Fruit fly (Drosophila melanogaster) whole organism, adult: ENCODE data around the gene CG3638.

ENCODE experiments used
- CG11617 ChIP-seq: fragments of 200-800 bp; sonication (Bioruptor generic); optimal IDR thresholded peaks from 2 replicates; lab custom pipeline; 2017; ENCODE audit warnings: mild to moderate bottlenecking, missing biosample characterization, missing genetic modification reagents, missing genetic modification characterization
- CG12768 ChIP-seq: fragments of 200-800 bp; sonication (Bioruptor generic); optimal IDR thresholded peaks from 2 replicates; lab custom pipeline; 2017; ENCODE audit warnings: missing biosample characterization, missing genetic modification characterization, mild to moderate bottlenecking, moderate library complexity, missing genetic modification reagents
- CG33017 ChIP-seq: fragments of 200-800 bp; sonication (Bioruptor generic); optimal IDR thresholded peaks from 2 replicates; lab custom pipeline; 2018; ENCODE audit warnings: missing biosample characterization, mild to moderate bottlenecking, missing genetic modification characterization, moderate library complexity
- CG7045 ChIP-seq: fragments of 200-800 bp; sonication (Bioruptor generic); optimal IDR thresholded peaks from 2 replicates; lab custom pipeline; 2017; ENCODE audit warnings: missing biosample characterization, mild to moderate bottlenecking, missing genetic modification characterization
- CG7101 ChIP-seq: fragments of 200-800 bp; sonication (Bioruptor generic); optimal IDR thresholded peaks from 2 replicates; lab custom pipeline; 2018; ENCODE audit warnings: missing biosample characterization, mild to moderate bottlenecking, missing genetic modification characterization, moderate library complexity
- Crg-1 ChIP-seq: fragments of 200-800 bp; sonication (Bioruptor generic); optimal IDR thresholded peaks from 2 replicates; lab custom pipeline; 2016; ENCODE audit warnings: missing biosample characterization, missing genetic modification characterization
- cnc ChIP-seq, 2 experiments: fragments of >200 bp; optimal IDR thresholded peaks; 2 replicates each; lab custom pipeline; 2017
- kay ChIP-seq: fragments of 200-800 bp; sonication (Bioruptor generic); peaks from one replicate; lab custom pipeline; 2016; ENCODE audit warnings: missing biosample characterization, missing genetic modification characterization, borderline replicate concordance
- ovo ChIP-seq: fragments of 200-800 bp; sonication (Bioruptor generic); optimal IDR thresholded peaks from 2 replicates; lab custom pipeline; 2016; ENCODE audit warnings: missing biosample characterization, missing genetic modification characterization
- pad ChIP-seq: fragments of 200-800 bp; sonication (Bioruptor generic); optimal IDR thresholded peaks from 3 replicates; lab custom pipeline; 2017; ENCODE audit warnings: missing biosample characterization, missing genetic modification characterization, mild to moderate bottlenecking, moderate library complexity, missing genetic modification reagents
- toe ChIP-seq: fragments of 200-800 bp; sonication (Bioruptor generic); optimal IDR thresholded peaks from 2 replicates; lab custom pipeline; 2016; ENCODE audit warnings: missing biosample characterization, missing genetic modification characterization

DNA sequence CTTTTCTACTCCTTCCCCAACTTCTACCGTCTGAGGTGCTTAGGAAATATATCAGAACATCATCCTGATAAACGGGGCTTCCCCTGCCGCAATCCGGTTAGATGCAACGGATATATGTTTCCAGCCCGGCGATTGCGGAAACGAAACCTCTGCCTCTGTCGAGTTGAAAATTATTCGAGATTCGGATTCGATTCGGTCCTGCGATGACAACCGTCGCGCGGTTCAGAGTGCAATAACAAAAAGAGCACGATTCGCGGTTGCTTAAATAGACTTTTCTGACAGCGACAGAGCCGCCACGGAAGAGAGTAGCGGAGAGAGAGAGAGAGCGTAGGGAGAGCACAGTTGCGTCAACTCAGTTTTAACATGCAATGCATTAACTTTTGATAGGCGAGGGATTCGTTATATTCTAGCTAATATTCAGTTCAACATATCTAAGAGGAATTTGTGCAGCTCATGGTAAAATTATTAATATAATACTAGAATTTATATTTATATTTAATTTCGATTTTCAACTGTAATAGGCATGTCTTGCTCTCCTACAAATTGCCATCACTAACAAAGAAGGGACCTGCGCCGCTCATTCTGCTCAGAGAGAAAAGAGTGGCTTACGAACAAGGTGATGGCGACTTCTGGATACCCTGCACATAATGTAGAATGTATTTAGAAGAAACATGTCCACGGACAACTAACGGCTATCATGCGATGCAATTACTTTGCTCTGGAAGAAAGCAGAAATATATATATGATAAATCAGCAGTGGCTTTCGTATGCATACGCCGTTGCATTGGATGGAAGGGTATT is 1.5 kb downstream of the CG3638 start:
- TF ChIP-seq kay (GFP tag; lab: Kevin White, UChicago) (peak; percentile 84), CG7101 (peak; percentile 87), cnc (optimal IDR thresholded peaks at IDR 0.05; lab: Kevin White, UChicago) (no peak), toe (GFP tag; lab: Kevin White, UChicago) (peak; percentile 55), CG12768 (GFP tag; lab: Kevin White, UChicago) (peak; percentile 69), CG11617 (GFP tag; lab: Kevin White, UChicago) (peak; percentile 72), Crg-1 (GFP tag; lab: Kevin White, UChicago) (peak; percentile 32), CG33017 (tag; lab: Kevin White, UChicago) (peak; percentile 77), CG7045 (GFP tag; lab: Kevin White, UChicago) (peak; percentile 57), pad (peak; percentile 79), ovo (GFP tag; lab: Kevin White, UChicago) (peak; percentile 50)
